Fruit fly (Drosophila melanogaster): Measurements from ENCODE around the gene mah.
A peak's percentile ranks its signal among the peaks of the same experiment; 100 is the strongest.

mah gene

dm6 chr3R:24922270-24922669, 25.2 kb upstream of the mah start, which contains the start of gene Mink (continued):
- peak; percentile 11 for TF ChIP-seq CG14710 (tag; optimal IDR thresholded peaks at IDR 0.05)
- no peak for TF ChIP-seq Hand (GFP tag; optimal IDR thresholded peaks at IDR 0.05)
- TF ChIP-seq Oli (tag; optimal IDR thresholded peaks at IDR 0.05) = no peak
- no peak for TF ChIP-seq ewg (GFP tag; optimal IDR thresholded peaks at IDR 0.05)
- TF ChIP-seq CG3407 (GFP tag; optimal IDR thresholded peaks at IDR 0.05) = no peak
- peak; percentile 26 for TF ChIP-seq Sry-δ (GFP tag; optimal IDR thresholded peaks at IDR 0.05)
- TF ChIP-seq BEAF-32 (GFP tag; optimal IDR thresholded peaks at IDR 0.05) = peak; percentile 46
- no peak for TF ChIP-seq CG4328 (GFP tag; optimal IDR thresholded peaks at IDR 0.05)
- TF ChIP-seq CG30431 (GFP tag; optimal IDR thresholded peaks at IDR 0.05) = no peak
- TF ChIP-seq TFAM (GFP tag; optimal IDR thresholded peaks at IDR 0.05) = no peak
- TF ChIP-seq ro (GFP tag; IDR thresholded peaks at IDR 0.05) = no peak
- no peak for TF ChIP-seq h (optimal IDR thresholded peaks at IDR 0.05)
- no peak for TF ChIP-seq Six4 (GFP tag; optimal IDR thresholded peaks at IDR 0.05)
- TF ChIP-seq E2f2 (GFP tag; IDR thresholded peaks at IDR 0.05) = peak; percentile 93
- no peak for TF ChIP-seq unpg (GFP tag; optimal IDR thresholded peaks at IDR 0.05)
- TF ChIP-seq ac (GFP tag; optimal IDR thresholded peaks at IDR 0.05) = no peak
- TF ChIP-seq CG4820 (GFP tag; optimal IDR thresholded peaks at IDR 0.05) = no peak
- TF ChIP-seq CG2202 (tag; optimal IDR thresholded peaks at IDR 0.05) = no peak
- TF ChIP-seq CG9876 (GFP tag; optimal IDR thresholded peaks at IDR 0.05) = no peak
- TF ChIP-seq CTCF (GFP tag; optimal IDR thresholded peaks at IDR 0.05) = no peak
- peak; percentile 31; the same call in 1 of the 2 replicates for TF ChIP-seq unc-4 (GFP tag; IDR thresholded peaks at IDR 0.05; ENCODE audit: partially characterized antibody)
- no peak for TF ChIP-seq Stat92E (GFP tag; optimal IDR thresholded peaks at IDR 0.05)
- no peak for TF ChIP-seq Nf-YA (GFP tag; IDR thresholded peaks at IDR 0.05)
- TF ChIP-seq Opbp (GFP tag; IDR thresholded peaks at IDR 0.05; ENCODE audit: partially characterized antibody) = no peak
- TF ChIP-seq CG10565 (GFP tag; optimal IDR thresholded peaks at IDR 0.05) = no peak
- no peak for TF ChIP-seq otp (GFP tag; IDR thresholded peaks at IDR 0.05)
- no peak for TF ChIP-seq chif (GFP tag; optimal IDR thresholded peaks at IDR 0.05)
- no peak for TF ChIP-seq CG1792 (GFP tag; optimal IDR thresholded peaks at IDR 0.05)
- TF ChIP-seq Scr (GFP tag; IDR thresholded peaks at IDR 0.05; ENCODE audit: partially characterized antibody) = 0 out of 2 replicates have a peak, but pooled peaks have one; percentile 19
- TF ChIP-seq CG32532 (GFP tag; IDR thresholded peaks at IDR 0.05) = no peak
- TF ChIP-seq shn (GFP tag; optimal IDR thresholded peaks at IDR 0.05) = no peak
- no peak for TF ChIP-seq lbe (GFP tag; optimal IDR thresholded peaks at IDR 0.05)
- TF ChIP-seq Lhr (GFP tag; optimal IDR thresholded peaks at IDR 0.05) = no peak
- TF ChIP-seq gfzf (GFP tag; optimal IDR thresholded peaks at IDR 0.05) = peak; percentile 73
- no peak for TF ChIP-seq CG2712 (tag; optimal IDR thresholded peaks at IDR 0.05)
- TF ChIP-seq Adf1 (GFP tag; IDR thresholded peaks at IDR 0.05) = no peak
- no peak for TF ChIP-seq CG17186 (GFP tag; optimal IDR thresholded peaks at IDR 0.05)
- TF ChIP-seq CG11696 (GFP tag; IDR thresholded peaks at IDR 0.05) = no peak
- TF ChIP-seq dmrt11E (tag; optimal IDR thresholded peaks at IDR 0.05) = no peak
- TF ChIP-seq Hr39 (optimal IDR thresholded peaks at IDR 0.05) = no peak
- TF ChIP-seq yki (optimal IDR thresholded peaks at IDR 0.05) = no peak
- TF ChIP-seq bcd (GFP tag; optimal IDR thresholded peaks at IDR 0.05) = no peak
- no peak for TF ChIP-seq ttk (GFP tag; IDR thresholded peaks at IDR 0.05)
- peak; percentile 93 for TF ChIP-seq Dp (GFP tag; optimal IDR thresholded peaks at IDR 0.05)
- no peak for TF ChIP-seq CoRest (tag; optimal IDR thresholded peaks at IDR 0.05)
- no peak for TF ChIP-seq da (GFP tag; optimal IDR thresholded peaks at IDR 0.05)
- peak; percentile 8 for TF ChIP-seq CG10267 (tag; optimal IDR thresholded peaks at IDR 0.05)
- TF ChIP-seq nmo (GFP tag; optimal IDR thresholded peaks at IDR 0.05) = no peak
- TF ChIP-seq salm (tag; optimal IDR thresholded peaks at IDR 0.05) = no peak
- peak; percentile 73 for TF ChIP-seq Dref (GFP tag; IDR thresholded peaks at IDR 0.05)
- TF ChIP-seq gce (GFP tag; IDR thresholded peaks at IDR 0.05) = no peak
- TF ChIP-seq Hmx (GFP tag; optimal IDR thresholded peaks at IDR 0.05) = no peak
- TF ChIP-seq jumu (GFP tag; optimal IDR thresholded peaks at IDR 0.05) = no peak

Measured in whole organism, embryonic.